Fruit fly (Drosophila melanogaster) whole organism, embryonic: ENCODE measurements around the gene elB.

Experiments used
- Atf6 ChIP-seq: fragments of 200-800 bp; sonication (Bioruptor generic); IDR thresholded peaks from 2 replicates; pipeline ENCODE4 v1.3.6; 2022; ENCODE audit warnings: missing biosample characterization, missing genetic modification characterization
- B-H2 ChIP-seq: fragments of 200-800 bp; sonication (Bioruptor generic); optimal IDR thresholded peaks from 2 replicates; lab custom pipeline; 2018; ENCODE audit warnings: missing biosample characterization, mild to moderate bottlenecking, missing genetic modification characterization
- Blimp-1 ChIP-seq: fragments of 200-800 bp; sonication (Bioruptor generic); optimal IDR thresholded peaks from 3 replicates; lab custom pipeline; 2018; ENCODE audit warnings: missing biosample characterization, missing genetic modification characterization, mild to moderate bottlenecking, moderate library complexity, missing genetic modification reagents
- Bteb2 ChIP-seq: fragments of 200-800 bp; sonication (Bioruptor generic); optimal IDR thresholded peaks from 2 replicates; lab custom pipeline; 2016; ENCODE audit warnings: missing biosample characterization, missing genetic modification characterization
- CG10565 ChIP-seq: fragments of 200-800 bp; sonication (Bioruptor generic); optimal IDR thresholded peaks from 3 replicates; lab custom pipeline; 2016; ENCODE audit warnings: missing biosample characterization, mild to moderate bottlenecking, missing genetic modification characterization
- CG11456 ChIP-seq: fragments of 200-800 bp; sonication (Bioruptor generic); IDR thresholded peaks from 3 replicates; pipeline ENCODE4 v1.3.6; 2022; ENCODE audit warnings: missing biosample characterization, missing genetic modification characterization
- CG17186 ChIP-seq: fragments of 200-800 bp; sonication (Bioruptor generic); optimal IDR thresholded peaks from 3 replicates; lab custom pipeline; 2017; ENCODE audit warnings: missing biosample characterization, missing genetic modification reagents, missing genetic modification characterization
- CG18599 ChIP-seq: fragments of 200-800 bp; sonication (Bioruptor generic); optimal IDR thresholded peaks from 3 replicates; lab custom pipeline; 2017; ENCODE audit warnings: missing biosample characterization, missing genetic modification characterization, mild to moderate bottlenecking, moderate library complexity, missing genetic modification reagents
- CG18764 ChIP-seq: fragments of 200-800 bp; sonication (Bioruptor generic); optimal IDR thresholded peaks from 3 replicates; lab custom pipeline; 2016; ENCODE audit warnings: missing biosample characterization, missing genetic modification characterization
- CG30431 ChIP-seq: fragments of 200-800 bp; sonication (Bioruptor generic); optimal IDR thresholded peaks from 2 replicates; lab custom pipeline; 2017; ENCODE audit warnings: missing biosample characterization, missing genetic modification characterization
- CG4328 ChIP-seq: fragments of 200-800 bp; sonication (Bioruptor generic); optimal IDR thresholded peaks from 3 replicates; lab custom pipeline; 2017; ENCODE audit warnings: missing biosample characterization, missing genetic modification reagents, missing genetic modification characterization
- CG4854 ChIP-seq: fragments of 200-800 bp; sonication (Bioruptor generic); optimal IDR thresholded peaks from 2 replicates; lab custom pipeline; 2016; ENCODE audit warnings: missing biosample characterization, missing genetic modification characterization, inconsistent platforms
- CG6272 ChIP-seq: fragments of 200-800 bp; sonication (Bioruptor generic); IDR thresholded peaks from 2 replicates; pipeline ENCODE4 v1.3.6; 2022; ENCODE audit warnings: missing biosample characterization, missing genetic modification characterization
- CG6689 ChIP-seq: fragments of 200-800 bp; sonication (Bioruptor generic); IDR thresholded peaks from 2 replicates; pipeline ENCODE4 v1.3.6; 2022; ENCODE audit warnings: missing biosample characterization, missing genetic modification characterization
- Camta ChIP-seq: fragments of 200-800 bp; sonication (Bioruptor generic); optimal IDR thresholded peaks from 2 replicates; lab custom pipeline; 2016; ENCODE audit warnings: missing biosample characterization, missing genetic modification characterization
- Chrac-16 ChIP-seq: fragments of 200-800 bp; sonication (Bioruptor generic); optimal IDR thresholded peaks from 3 replicates; lab custom pipeline; 2016; ENCODE audit warnings: missing biosample characterization, missing genetic modification characterization
- D19B ChIP-seq: fragments of 200-800 bp; sonication (Bioruptor generic); optimal IDR thresholded peaks from 2 replicates; lab custom pipeline; 2017; ENCODE audit warnings: missing biosample characterization, mild to moderate bottlenecking, missing genetic modification characterization
- Dll ChIP-seq: fragments of 200-800 bp; sonication (Bioruptor generic); IDR thresholded peaks from 4 replicates; pipeline ENCODE4 v1.3.6; 2022; ENCODE audit warnings: missing biosample characterization, missing genetic modification characterization; ENCODE audit not compliant: partially characterized antibody
- Doc3 ChIP-seq: fragments of 200-800 bp; sonication (Bioruptor generic); IDR thresholded peaks from 3 replicates; pipeline ENCODE4 v1.3.6; 2022; ENCODE audit warnings: missing biosample characterization, missing genetic modification characterization; ENCODE audit not compliant: partially characterized antibody
- Drgx ChIP-seq: fragments of 200-800 bp; sonication (Bioruptor generic); IDR thresholded peaks from 2 replicates; pipeline ENCODE4 v1.3.6; 2022; ENCODE audit warnings: missing biosample characterization, missing genetic modification characterization
- Hand ChIP-seq: fragments of 200-800 bp; sonication (Bioruptor generic); optimal IDR thresholded peaks from 2 replicates; lab custom pipeline; 2017; ENCODE audit warnings: mild to moderate bottlenecking, missing biosample characterization, missing genetic modification reagents, missing genetic modification characterization
- Hr51 ChIP-seq, 2 experiments: fragments of 200-800 bp; sonication (Bioruptor generic); optimal IDR thresholded peaks; 2 replicates in 1 of 2; 3 replicates in 1 of 2; lab custom pipeline; 2016 to 2018; ENCODE audit warnings: missing biosample characterization in 2 of 2, missing genetic modification characterization in 2 of 2, mild to moderate bottlenecking in 1 of 2, moderate library complexity in 1 of 2
- Lpt ChIP-seq: fragments of >200 bp; optimal IDR thresholded peaks from 2 replicates; lab custom pipeline; 2018; ENCODE audit warnings: missing biosample characterization, missing genetic modification characterization
- MTF-1 ChIP-seq: fragments of 200-800 bp; sonication (Bioruptor generic); optimal IDR thresholded peaks from 2 replicates; lab custom pipeline; 2018; ENCODE audit warnings: missing biosample characterization, mild to moderate bottlenecking, missing genetic modification characterization, borderline replicate concordance
- NC2α ChIP-seq: fragments of 200-800 bp; sonication (Bioruptor generic); optimal IDR thresholded peaks from 2 replicates; lab custom pipeline; 2016; ENCODE audit warnings: missing biosample characterization, missing genetic modification characterization
- Optix ChIP-seq: fragments of 200-800 bp; sonication (Bioruptor generic); IDR thresholded peaks from 3 replicates; pipeline ENCODE4 v1.3.6; 2022; ENCODE audit warnings: missing biosample characterization, missing genetic modification characterization
- Six4 ChIP-seq: fragments of 200-800 bp; sonication (Bioruptor generic); optimal IDR thresholded peaks from 2 replicates; lab custom pipeline; 2016; ENCODE audit warnings: missing biosample characterization, missing genetic modification characterization
- Ssrp ChIP-seq: fragments of 200-800 bp; sonication (Bioruptor generic); optimal IDR thresholded peaks from 2 replicates; lab custom pipeline; 2018; ENCODE audit warnings: missing biosample characterization, mild to moderate bottlenecking, missing genetic modification characterization, moderate library complexity
- Vsx1 ChIP-seq: fragments of 200-800 bp; sonication (Bioruptor generic); optimal IDR thresholded peaks from 2 replicates; lab custom pipeline; 2017; ENCODE audit warnings: missing biosample characterization, mild to moderate bottlenecking, missing genetic modification characterization, missing genetic modification reagents
- ab ChIP-seq: fragments of 200-800 bp; sonication (Bioruptor generic); optimal IDR thresholded peaks from 2 replicates; lab custom pipeline; 2016; ENCODE audit warnings: missing biosample characterization, missing genetic modification characterization
- ac ChIP-seq: fragments of 200-800 bp; sonication (Bioruptor generic); optimal IDR thresholded peaks from 3 replicates; lab custom pipeline; 2017; ENCODE audit warnings: missing biosample characterization, mild to moderate bottlenecking, missing genetic modification characterization
- amos ChIP-seq: fragments of 200-800 bp; sonication (Bioruptor generic); IDR thresholded peaks from 2 replicates; pipeline ENCODE4 v1.3.6; 2022; ENCODE audit warnings: missing biosample characterization, missing genetic modification characterization; ENCODE audit not compliant: partially characterized antibody
- bowl ChIP-seq: fragments of 200-800 bp; sonication (Bioruptor generic); IDR thresholded peaks from 2 replicates; pipeline ENCODE4 v1.3.6; 2022; ENCODE audit warnings: missing biosample characterization, missing genetic modification characterization
- chif ChIP-seq, 2 experiments: fragments of 200-800 bp; sonication (Bioruptor generic); optimal IDR thresholded peaks; 3 replicates each; lab custom pipeline; 2016; ENCODE audit warnings: missing biosample characterization in 2 of 2, missing genetic modification characterization in 2 of 2
- dm ChIP-seq: fragments of 200-800 bp; sonication (Bioruptor generic); optimal IDR thresholded peaks from 3 replicates; lab custom pipeline; 2016; ENCODE audit warnings: missing biosample characterization, missing genetic modification characterization
- fru ChIP-seq: fragments of >200 bp; optimal IDR thresholded peaks from 2 replicates; lab custom pipeline; 2017
- gce ChIP-seq: fragments of 200-800 bp; sonication (Bioruptor generic); IDR thresholded peaks from 3 replicates; pipeline ENCODE4 v1.3.6; 2022; ENCODE audit warnings: missing biosample characterization, missing genetic modification characterization
- lab ChIP-seq: fragments of 200-800 bp; sonication (Bioruptor generic); optimal IDR thresholded peaks from 3 replicates; lab custom pipeline; 2017; ENCODE audit warnings: missing biosample characterization, missing genetic modification characterization, mild to moderate bottlenecking, moderate library complexity, missing genetic modification reagents
- mirr ChIP-seq: fragments of 200-800 bp; sonication (Bioruptor generic); optimal IDR thresholded peaks from 3 replicates; lab custom pipeline; 2018; ENCODE audit warnings: missing biosample characterization, mild to moderate bottlenecking, missing genetic modification characterization
- nerfin-1 ChIP-seq: fragments of 200-800 bp; sonication (Bioruptor generic); optimal IDR thresholded peaks from 3 replicates; lab custom pipeline; 2019; ENCODE audit warnings: missing biosample characterization, mild to moderate bottlenecking, missing genetic modification characterization, moderate library complexity
- pan ChIP-seq, 4 experiments: fragments of >200 bp in 3 of 4; fragments of 200-800 bp in 1 of 4; sonication (Bioruptor generic) in 1 of 4; optimal IDR thresholded peaks in 3 of 4; IDR thresholded peaks in 1 of 4; 2 replicates each; pipeline versions ENCODE4 v1.3.6 to Lab custom; 2017 to 2022; ENCODE audit warnings: missing biosample characterization in 2 of 4, missing genetic modification characterization in 2 of 4, mixed read lengths in 1 of 4
- pho ChIP-seq: fragments of 200-800 bp; sonication (Bioruptor generic); optimal IDR thresholded peaks from 2 replicates; lab custom pipeline; 2016; ENCODE audit warnings: missing biosample characterization, missing genetic modification characterization
- ro ChIP-seq: fragments of 200-800 bp; sonication (Bioruptor generic); IDR thresholded peaks from 2 replicates; pipeline ENCODE4 v1.3.6; 2022; ENCODE audit warnings: missing biosample characterization, missing genetic modification characterization
- sens-2 ChIP-seq: fragments of 200-800 bp; sonication (Bioruptor generic); IDR thresholded peaks from 2 replicates; pipeline ENCODE4 v1.3.6; 2022; ENCODE audit warnings: missing biosample characterization, missing genetic modification characterization
- sr ChIP-seq: fragments of 200-800 bp; sonication (Bioruptor generic); IDR thresholded peaks from 3 replicates; pipeline ENCODE4 v1.3.6; 2022; ENCODE audit warnings: missing biosample characterization, missing genetic modification characterization
- stwl ChIP-seq: fragments of 200-800 bp; sonication (Bioruptor generic); optimal IDR thresholded peaks from 3 replicates; lab custom pipeline; 2018; ENCODE audit warnings: missing biosample characterization, mild to moderate bottlenecking, missing genetic modification characterization, moderate library complexity
- unc-4 ChIP-seq: fragments of 200-800 bp; sonication (Bioruptor generic); IDR thresholded peaks from 2 replicates; pipeline ENCODE4 v1.3.6; 2022; ENCODE audit warnings: missing biosample characterization, missing genetic modification characterization; ENCODE audit not compliant: partially characterized antibody
- wdn ChIP-seq: fragments of 200-800 bp; sonication (Bioruptor generic); IDR thresholded peaks from 2 replicates; pipeline ENCODE4 v1.3.6; 2022; ENCODE audit warnings: missing biosample characterization, missing genetic modification characterization

Gene elB

dm6 chr2L:14355033-14355851 lies 54.1 kb downstream of the elB start, which contains the start of gene Rab14 (continued):
- TF ChIP-seq CG10565 (GFP tag; lab: Kevin White, UChicago) (no peak), CG4854 (GFP tag; lab: Kevin White, UChicago) (peak; percentile 76), MTF-1 (GFP tag; lab: Kevin White, UChicago) (peak; percentile 67), NC2α (GFP tag; lab: Kevin White, UChicago) (peak; percentile 34), Atf6 (GFP tag; lab: Robert Waterston, UW) (peak; percentile 87), sr (GFP tag; lab: Robert Waterston, UW) (peak; percentile 35; the same call in 2 of the 3 replicates), Camta (GFP tag; lab: Kevin White, UChicago) (no peak), ab (GFP tag; lab: Kevin White, UChicago) (no peak), unc-4 (GFP tag; lab: Robert Waterston, UW) (peak; percentile 86), stwl (tag; lab: Kevin White, UChicago) (peak; percentile 91), Blimp-1 (peak; percentile 74), CG4328 (GFP tag; lab: Kevin White, UChicago) (peak; percentile 61), lab (GFP tag; lab: Kevin White, UChicago) (peak; percentile 89), Doc3 (GFP tag; lab: Robert Waterston, UW) (peak; percentile 70; the same call in 1 of the 3 replicates), chif (GFP tag; optimal IDR thresholded peaks at IDR 0.05; lab: Kevin White, UChicago) (peak; percentile 73 to 77), bowl (GFP tag; lab: Robert Waterston, UW) (peak; percentile 56; the same call in 1 of the 2 replicates), Chrac-16 (GFP tag; lab: Kevin White, UChicago) (peak; percentile 80), B-H2 (GFP tag; lab: Kevin White, UChicago) (peak; percentile 75), pho (GFP tag; lab: Kevin White, UChicago) (peak; percentile 70), ac (peak; percentile 27), CG30431 (GFP tag; lab: Kevin White, UChicago) (peak; percentile 62), CG17186 (peak; percentile 95), Dll (GFP tag; lab: Robert Waterston, UW) (peak; percentile 83), Hr51 (GFP tag; optimal IDR thresholded peaks at IDR 0.05; lab: Kevin White, UChicago) (peak; percentile 68 to 90), fru (lab: Kevin White, UChicago) (no peak), CG11456 (GFP tag; lab: Robert Waterston, UW) (peak; percentile 90), pan (optimal IDR thresholded peaks at IDR 0.05; lab: Kevin White, UChicago) (no peak), pan (GFP tag; optimal IDR thresholded peaks at IDR 0.05 in 1 of 2, IDR thresholded peaks at IDR 0.05 in 1 of 2) (peak in 1 of 2 experiments; percentile 86), CG18599 (peak; percentile 83), CG6689 (GFP tag; lab: Robert Waterston, UW) (peak; percentile 78), Six4 (peak; percentile 53), ro (peak; percentile 56), mirr (peak; percentile 23), Hand (peak; percentile 70), gce (GFP tag; lab: Robert Waterston, UW) (peak; percentile 82), Drgx (GFP tag; lab: Robert Waterston, UW) (peak; percentile 85), CG6272 (GFP tag; lab: Robert Waterston, UW) (peak; percentile 48), Optix (GFP tag; lab: Robert Waterston, UW) (peak; percentile 67; the same call in 2 of the 3 replicates), CG18764 (GFP tag; lab: Kevin White, UChicago) (peak; percentile 54), wdn (peak; percentile 83), sens-2 (peak; percentile 71), Ssrp (tag; lab: Kevin White, UChicago) (peak; percentile 73), Lpt (no peak), D19B (GFP tag; lab: Kevin White, UChicago) (peak; percentile 89), Vsx1 (peak; percentile 70), dm (GFP tag; lab: Kevin White, UChicago) (peak; percentile 97), amos (GFP tag; lab: Robert Waterston, UW) (peak; percentile 93), nerfin-1 (tag; lab: Kevin White, UChicago) (peak; percentile 35), Bteb2 (peak; percentile 33)
